Fruit fly (Drosophila melanogaster) whole organism, embryonic: ENCODE data around the gene sima.

Experiments
- B-H1 ChIP-seq: fragments of 200-800 bp; sonication (Bioruptor generic); IDR thresholded peaks from 3 replicates; pipeline ENCODE4 v1.3.6; 2022; ENCODE audit warnings: missing biosample characterization, missing genetic modification characterization
- CG11456 ChIP-seq: fragments of 200-800 bp; sonication (Bioruptor generic); IDR thresholded peaks from 3 replicates; pipeline ENCODE4 v1.3.6; 2022; ENCODE audit warnings: missing biosample characterization, missing genetic modification characterization
- CG12299 ChIP-seq: fragments of 200-800 bp; sonication (Bioruptor generic); optimal IDR thresholded peaks from 2 replicates; lab custom pipeline; 2018; ENCODE audit warnings: missing biosample characterization, mild to moderate bottlenecking, missing genetic modification characterization
- CG12659 ChIP-seq: fragments of 200-800 bp; sonication (Bioruptor generic); optimal IDR thresholded peaks from 3 replicates; lab custom pipeline; 2017; ENCODE audit warnings: mild to moderate bottlenecking, missing biosample characterization, missing genetic modification reagents, missing genetic modification characterization
- CG13123 ChIP-seq: fragments of 200-800 bp; sonication (Bioruptor generic); optimal IDR thresholded peaks from 2 replicates; lab custom pipeline; 2016; ENCODE audit warnings: missing biosample characterization, missing genetic modification characterization
- CG14441 ChIP-seq: fragments of 200-800 bp; sonication (Bioruptor generic); IDR thresholded peaks from 2 replicates; pipeline ENCODE4 v1.3.6; 2022; ENCODE audit warnings: missing biosample characterization, missing genetic modification characterization
- CG14860 ChIP-seq: fragments of 200-800 bp; sonication (Bioruptor generic); IDR thresholded peaks from 3 replicates; pipeline ENCODE4 v1.3.6; 2022; ENCODE audit warnings: missing biosample characterization, missing genetic modification characterization; ENCODE audit not compliant: partially characterized antibody
- CG15073 ChIP-seq: fragments of 200-800 bp; sonication (Bioruptor generic); optimal IDR thresholded peaks from 2 replicates; lab custom pipeline; 2016; ENCODE audit warnings: missing biosample characterization, missing genetic modification characterization
- CG1529 ChIP-seq: fragments of 200-800 bp; sonication (Bioruptor generic); optimal IDR thresholded peaks from 3 replicates; lab custom pipeline; 2018; ENCODE audit warnings: missing biosample characterization, missing genetic modification characterization
- CG17186 ChIP-seq: fragments of 200-800 bp; sonication (Bioruptor generic); optimal IDR thresholded peaks from 3 replicates; lab custom pipeline; 2017; ENCODE audit warnings: missing biosample characterization, missing genetic modification reagents, missing genetic modification characterization
- CG1792 ChIP-seq: fragments of 200-800 bp; sonication (Bioruptor generic); optimal IDR thresholded peaks from 2 replicates; lab custom pipeline; 2016; ENCODE audit warnings: missing biosample characterization, missing genetic modification characterization
- CG18599 ChIP-seq: fragments of 200-800 bp; sonication (Bioruptor generic); optimal IDR thresholded peaks from 3 replicates; lab custom pipeline; 2017; ENCODE audit warnings: missing biosample characterization, missing genetic modification characterization, mild to moderate bottlenecking, moderate library complexity, missing genetic modification reagents
- CG2120 ChIP-seq: fragments of 200-800 bp; sonication (Bioruptor generic); optimal IDR thresholded peaks from 3 replicates; lab custom pipeline; 2016; ENCODE audit warnings: missing biosample characterization, missing genetic modification characterization
- CG31224 ChIP-seq: fragments of 200-800 bp; sonication (Bioruptor generic); IDR thresholded peaks from 2 replicates; pipeline ENCODE4 v1.3.6; 2022; ENCODE audit warnings: missing biosample characterization, missing genetic modification characterization
- CG3163 ChIP-seq: fragments of 200-800 bp; sonication (Bioruptor generic); optimal IDR thresholded peaks from 3 replicates; lab custom pipeline; 2016; ENCODE audit warnings: missing biosample characterization, missing genetic modification characterization
- CG4282 ChIP-seq: fragments of 200-800 bp; sonication (Bioruptor generic); optimal IDR thresholded peaks from 2 replicates; lab custom pipeline; 2016; ENCODE audit warnings: missing biosample characterization, missing genetic modification characterization
- CG4617 ChIP-seq: fragments of 200-800 bp; sonication (Bioruptor generic); optimal IDR thresholded peaks from 3 replicates; lab custom pipeline; 2016; ENCODE audit warnings: missing biosample characterization, missing genetic modification characterization, borderline replicate concordance
- CG4730 ChIP-seq: fragments of 200-800 bp; sonication (Bioruptor generic); IDR thresholded peaks from 2 replicates; pipeline ENCODE4 v1.3.6; 2022; ENCODE audit warnings: missing biosample characterization, missing genetic modification characterization
- CG7839 ChIP-seq: fragments of 200-800 bp; sonication (Bioruptor generic); optimal IDR thresholded peaks from 3 replicates; lab custom pipeline; 2018; ENCODE audit warnings: missing biosample characterization, mild to moderate bottlenecking, missing genetic modification characterization, moderate library complexity
- CG8359 ChIP-seq: fragments of 200-800 bp; sonication (Bioruptor generic); optimal IDR thresholded peaks from 2 replicates; lab custom pipeline; 2017; ENCODE audit warnings: missing biosample characterization, mild to moderate bottlenecking, missing genetic modification characterization, borderline replicate concordance
- CG9215 ChIP-seq: fragments of 200-800 bp; sonication (Bioruptor generic); IDR thresholded peaks from 2 replicates; pipeline ENCODE4 v1.3.6; 2022; ENCODE audit warnings: missing biosample characterization, missing genetic modification characterization
- CG9437 ChIP-seq: fragments of 200-800 bp; sonication (Bioruptor generic); optimal IDR thresholded peaks from 2 replicates; lab custom pipeline; 2018; ENCODE audit warnings: missing biosample characterization, mild to moderate bottlenecking, missing genetic modification characterization
- D19B ChIP-seq: fragments of 200-800 bp; sonication (Bioruptor generic); optimal IDR thresholded peaks from 2 replicates; lab custom pipeline; 2017; ENCODE audit warnings: missing biosample characterization, mild to moderate bottlenecking, missing genetic modification characterization
- Dbx ChIP-seq: fragments of 200-800 bp; sonication (Bioruptor generic); IDR thresholded peaks from 3 replicates; pipeline ENCODE4 v1.3.6; 2022; ENCODE audit warnings: missing biosample characterization, missing genetic modification characterization
- Dip2 ChIP-seq: fragments of 200-800 bp; sonication (Bioruptor generic); IDR thresholded peaks from 2 replicates; pipeline ENCODE4 v1.3.6; 2022; ENCODE audit warnings: missing biosample characterization, missing genetic modification characterization
- GATAe ChIP-seq: fragments of 200-800 bp; sonication (Bioruptor generic); conservative IDR thresholded peaks from 2 replicates; pipeline ENCODE4 v1.3.6; 2022; ENCODE audit warnings: missing biosample characterization, missing genetic modification characterization
- Gsc ChIP-seq: fragments of 200-800 bp; sonication (Bioruptor generic); IDR thresholded peaks from 2 replicates; pipeline ENCODE4 v1.3.6; 2022; ENCODE audit warnings: missing biosample characterization, missing genetic modification characterization
- Gug ChIP-seq: fragments of 200-800 bp; sonication (Bioruptor generic); IDR thresholded peaks from 4 replicates; pipeline ENCODE4 v1.3.6; 2022; ENCODE audit warnings: missing biosample characterization, missing genetic modification characterization
- H2.0 ChIP-seq: fragments of 200-800 bp; sonication (Bioruptor generic); IDR thresholded peaks from 2 replicates; pipeline ENCODE4 v1.3.6; 2022; ENCODE audit warnings: missing biosample characterization, missing genetic modification characterization
- Hand ChIP-seq: fragments of 200-800 bp; sonication (Bioruptor generic); optimal IDR thresholded peaks from 2 replicates; lab custom pipeline; 2017; ENCODE audit warnings: mild to moderate bottlenecking, missing biosample characterization, missing genetic modification reagents, missing genetic modification characterization
- Myb ChIP-seq: fragments of 200-800 bp; sonication (Bioruptor generic); optimal IDR thresholded peaks from 2 replicates; lab custom pipeline; 2016; ENCODE audit warnings: missing biosample characterization, missing genetic modification characterization
- Oaz ChIP-seq: fragments of 200-800 bp; sonication (Bioruptor generic); IDR thresholded peaks from 2 replicates; pipeline ENCODE4 v1.3.6; 2022; ENCODE audit warnings: missing biosample characterization, missing genetic modification characterization
- PHDP ChIP-seq: fragments of 200-800 bp; sonication (Bioruptor generic); optimal IDR thresholded peaks from 3 replicates; lab custom pipeline; 2018; ENCODE audit warnings: missing biosample characterization, mild to moderate bottlenecking, missing genetic modification characterization, moderate library complexity
- Pdp1 ChIP-seq, 2 experiments: fragments of 200-800 bp; sonication (Bioruptor generic); optimal IDR thresholded peaks; 3 replicates each; lab custom pipeline; 2016; ENCODE audit warnings: missing biosample characterization in 2 of 2, missing genetic modification characterization in 2 of 2, mild to moderate bottlenecking in 1 of 2, moderate library complexity in 1 of 2
- Sry-β ChIP-seq: fragments of 200-800 bp; sonication (Bioruptor generic); optimal IDR thresholded peaks from 2 replicates; lab custom pipeline; 2018; ENCODE audit warnings: missing biosample characterization, mild to moderate bottlenecking, missing genetic modification characterization, moderate library complexity
- Xbp1 ChIP-seq: fragments of 200-800 bp; sonication (Bioruptor generic); optimal IDR thresholded peaks from 3 replicates; lab custom pipeline; 2016; ENCODE audit warnings: missing biosample characterization, mild to moderate bottlenecking, missing genetic modification characterization
- abd-A ChIP-seq: fragments of 200-800 bp; sonication (Bioruptor generic); optimal IDR thresholded peaks from 3 replicates; lab custom pipeline; 2019; ENCODE audit warnings: missing biosample characterization, mild to moderate bottlenecking, missing genetic modification characterization, moderate library complexity
- dati ChIP-seq: fragments of 200-800 bp; sonication (Bioruptor generic); IDR thresholded peaks from 2 replicates; pipeline ENCODE4 v1.3.6; 2022; ENCODE audit warnings: missing biosample characterization, missing genetic modification characterization
- dysf ChIP-seq: fragments of 200-800 bp; sonication (Bioruptor generic); IDR thresholded peaks from 3 replicates; pipeline ENCODE4 v1.3.6; 2022; ENCODE audit warnings: missing biosample characterization, missing genetic modification characterization
- hkb ChIP-seq, 2 experiments: fragments of 200-800 bp in 1 of 2; fragments of >200 bp in 1 of 2; sonication (Bioruptor generic) in 1 of 2; IDR thresholded peaks in 1 of 2; optimal IDR thresholded peaks in 1 of 2; 2 replicates each; pipeline versions ENCODE4 v1.3.6 to Lab custom; 2017 to 2022; ENCODE audit warnings: missing biosample characterization in 1 of 2, missing genetic modification characterization in 1 of 2
- lilli ChIP-seq: fragments of 200-800 bp; sonication (Bioruptor generic); optimal IDR thresholded peaks from 3 replicates; lab custom pipeline; 2016; ENCODE audit warnings: missing biosample characterization, missing genetic modification characterization
- otp ChIP-seq: fragments of 200-800 bp; sonication (Bioruptor generic); IDR thresholded peaks from 3 replicates; pipeline ENCODE4, ENCODE4 v1.3.6; 2022; ENCODE audit warnings: missing biosample characterization, missing genetic modification characterization
- rib ChIP-seq: fragments of 200-800 bp; sonication (Bioruptor generic); IDR thresholded peaks from 2 replicates; pipeline ENCODE4 v1.3.6; 2022; ENCODE audit warnings: missing biosample characterization, missing genetic modification characterization
- slp2 ChIP-seq: fragments of 200-800 bp; sonication (Bioruptor generic); optimal IDR thresholded peaks from 2 replicates; lab custom pipeline; 2016; ENCODE audit warnings: missing biosample characterization, missing genetic modification characterization
- ssp ChIP-seq: fragments of 200-800 bp; sonication (Bioruptor generic); IDR thresholded peaks from 2 replicates; pipeline ENCODE4 v1.3.6; 2022; ENCODE audit warnings: missing biosample characterization, missing genetic modification characterization
- stwl ChIP-seq: fragments of 200-800 bp; sonication (Bioruptor generic); optimal IDR thresholded peaks from 3 replicates; lab custom pipeline; 2018; ENCODE audit warnings: missing biosample characterization, mild to moderate bottlenecking, missing genetic modification characterization, moderate library complexity
- usp ChIP-seq: fragments of >200 bp; optimal IDR thresholded peaks from 2 replicates; lab custom pipeline; 2017; ENCODE audit warnings: missing biosample characterization, missing genetic modification characterization
- vnd ChIP-seq: fragments of 200-800 bp; sonication (Bioruptor generic); IDR thresholded peaks from 3 replicates; pipeline ENCODE4 v1.3.6; 2022; ENCODE audit warnings: missing biosample characterization, missing genetic modification characterization; ENCODE audit not compliant: partially characterized antibody
- yki ChIP-seq: fragments of >200 bp; optimal IDR thresholded peaks from 3 replicates; lab custom pipeline; 2018

Gene sima

dm6 chr3R:30012602-30013489, 45.3 kb upstream of the sima start (continued):
- TF ChIP-seq CG14441 (GFP tag; lab: Robert Waterston, UW) (0 out of 2 replicates have a peak, but pooled peaks have one; percentile 42), Dip2 (GFP tag; lab: Robert Waterston, UW) (no peak), rib (GFP tag; lab: Robert Waterston, UW) (peak; percentile 68; the same call in 1 of the 2 replicates), vnd (GFP tag; lab: Robert Waterston, UW) (no peak), B-H1 (GFP tag; lab: Robert Waterston, UW) (no peak), CG1792 (GFP tag; lab: Kevin White, UChicago) (no peak), CG12659 (GFP tag; lab: Kevin White, UChicago) (peak; percentile 11), PHDP (tag; lab: Kevin White, UChicago) (no peak), CG17186 (GFP tag; lab: Kevin White, UChicago) (no peak), otp (GFP tag; lab: Robert Waterston, UW) (peak; percentile 42; the same call in 1 of the 3 replicates), CG9437 (GFP tag; lab: Kevin White, UChicago) (no peak), Xbp1 (GFP tag; lab: Kevin White, UChicago) (peak; percentile 18), CG2120 (GFP tag; lab: Kevin White, UChicago) (peak; percentile 42), CG31224 (GFP tag; lab: Robert Waterston, UW) (peak; percentile 43), Hand (GFP tag; lab: Kevin White, UChicago) (no peak), CG4282 (GFP tag; lab: Kevin White, UChicago) (no peak), CG4730 (GFP tag; lab: Robert Waterston, UW) (no peak), Gsc (GFP tag; lab: Robert Waterston, UW) (no peak), usp (GFP tag; lab: Kevin White, UChicago) (no peak), Sry-β (GFP tag; lab: Kevin White, UChicago) (no peak), CG1529 (GFP tag; lab: Kevin White, UChicago) (no peak), ssp (GFP tag; lab: Robert Waterston, UW) (no peak), Gug (0 out of 4 replicates have a peak, but pooled peaks have one; percentile 20), CG3163 (GFP tag; lab: Kevin White, UChicago) (no peak), CG12299 (tag; lab: Kevin White, UChicago) (no peak), hkb (optimal IDR thresholded peaks at IDR 0.05; lab: Kevin White, UChicago) (no peak), hkb (GFP tag; IDR thresholded peaks at IDR 0.05; lab: Robert Waterston, UW) (peak; percentile 47), D19B (GFP tag; lab: Kevin White, UChicago) (peak; percentile 9), Oaz (GFP tag; lab: Robert Waterston, UW) (no peak), CG14860 (GFP tag; lab: Robert Waterston, UW) (no peak), CG15073 (GFP tag; lab: Kevin White, UChicago) (no peak), CG13123 (GFP tag; lab: Kevin White, UChicago) (no peak), slp2 (GFP tag; lab: Kevin White, UChicago) (no peak), H2.0 (GFP tag; lab: Robert Waterston, UW) (0 out of 2 replicates have a peak, but pooled peaks have one; percentile 19), yki (lab: Kevin White, UChicago) (no peak), Dbx (peak; percentile 33; the same call in 1 of the 3 replicates), CG8359 (GFP tag; lab: Kevin White, UChicago) (no peak), CG9215 (peak; percentile 27; the same call in 1 of the 2 replicates), stwl (tag; lab: Kevin White, UChicago) (no peak), CG11456 (GFP tag; lab: Robert Waterston, UW) (no peak), Pdp1 (GFP tag; optimal IDR thresholded peaks at IDR 0.05; lab: Kevin White, UChicago) (peak in 1 of 2 experiments; percentile 88), Myb (GFP tag; lab: Kevin White, UChicago) (peak; percentile 2), CG7839 (tag; lab: Kevin White, UChicago) (peak; percentile 6), lilli (GFP tag; lab: Kevin White, UChicago) (peak; percentile 19), dati (no peak), abd-A (tag; lab: Kevin White, UChicago) (no peak), dysf (GFP tag; lab: Robert Waterston, UW) (peak; percentile 54; the same call in 2 of the 3 replicates), CG4617 (GFP tag; lab: Kevin White, UChicago) (no peak), CG18599 (GFP tag; lab: Kevin White, UChicago) (peak; percentile 67), GATAe (peak; percentile 38; the same call in 1 of the 2 replicates)
